Worm (Caenorhabditis elegans) whole organism, L4 larva: Measurements from ENCODE around the gene pfk-1.2.

Experiments
- attf-4 ChIP-seq: sonication (generic microtip); optimal IDR thresholded peaks from 3 replicates; lab custom pipeline; 2017; ENCODE audit warnings: missing biosample characterization, missing genetic modification characterization
- ces-1 ChIP-seq: fragments of 150-350 bp; sonication (generic microtip); optimal IDR thresholded peaks from 4 replicates; lab custom pipeline; 2014; ENCODE audit warnings: missing biosample characterization, missing genetic modification reagents, missing genetic modification characterization
- saeg-2 ChIP-seq: fragments of 200-800 bp; sonication (Bioruptor generic); IDR thresholded peaks from 2 replicates; pipeline ENCODE4 v1.3.6; 2022; ENCODE audit warnings: missing genetic modification reagents, missing genetic modification characterization, missing compliant biosample characterization
- tra-1 ChIP-seq: fragments of 200-800 bp; sonication (Bioruptor generic); IDR thresholded peaks from 2 replicates; pipeline ENCODE4 v1.3.6; 2022; ENCODE audit warnings: missing genetic modification reagents, missing genetic modification characterization, missing compliant biosample characterization

DNA sequence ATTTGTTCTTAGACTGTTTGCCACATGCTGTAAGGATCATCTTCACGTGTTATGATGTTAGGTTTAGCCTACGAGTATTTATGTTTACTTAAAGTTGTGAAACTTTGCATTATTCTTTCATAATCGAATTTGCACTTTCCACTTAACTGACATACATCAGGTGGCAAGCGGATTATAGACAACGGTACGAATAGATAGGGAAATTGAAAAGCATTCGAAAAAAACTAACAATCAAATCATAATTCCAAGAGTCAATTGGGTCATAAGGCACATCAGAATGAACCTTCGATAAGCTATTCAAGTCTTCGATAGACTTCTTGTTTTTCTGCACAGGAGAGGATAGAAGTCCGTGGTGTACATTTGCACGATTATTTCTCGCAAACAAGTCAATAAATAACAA is 39.1 kb upstream of the pfk-1.2 start:
- TF ChIP-seq attf-4 (no peak), ces-1 (no peak), saeg-2 (no peak), tra-1 (GFP tag; lab: Robert Waterston, UW) (no peak)
